Fruit fly (Drosophila melanogaster) whole organism, pupa: ENCODE measurements around the gene EMC5.

Experiments
- CG10348 ChIP-seq: fragments of 200-800 bp; sonication (Bioruptor generic); IDR thresholded peaks from 2 replicates; pipeline ENCODE4 v1.3.6; 2022; ENCODE audit warnings: missing biosample characterization, missing genetic modification characterization
- CG12605 ChIP-seq: fragments of 200-800 bp; sonication (Bioruptor generic); IDR thresholded peaks from 2 replicates; pipeline ENCODE4 v1.3.6; 2022; ENCODE audit warnings: missing biosample characterization, missing genetic modification characterization
- CG13204 ChIP-seq: fragments of 200-800 bp; sonication (Bioruptor generic); optimal IDR thresholded peaks from 2 replicates; lab custom pipeline; 2018; ENCODE audit warnings: missing biosample characterization, mild to moderate bottlenecking, missing genetic modification characterization, moderate library complexity
- CG14655 ChIP-seq: fragments of 200-800 bp; sonication (Bioruptor generic); optimal IDR thresholded peaks from 3 replicates; lab custom pipeline; 2017; ENCODE audit warnings: mild to moderate bottlenecking, missing biosample characterization, missing genetic modification reagents, missing genetic modification characterization
- CG15710 ChIP-seq: fragments of 200-800 bp; sonication (Bioruptor generic); optimal IDR thresholded peaks from 2 replicates; lab custom pipeline; 2018; ENCODE audit warnings: missing biosample characterization, mild to moderate bottlenecking, missing genetic modification characterization, moderate library complexity
- CG17806 ChIP-seq: fragments of 200-800 bp; sonication (Bioruptor generic); optimal IDR thresholded peaks from 2 replicates; lab custom pipeline; 2018; ENCODE audit warnings: missing biosample characterization, mild to moderate bottlenecking, missing genetic modification characterization, moderate library complexity
- CG32121 ChIP-seq: fragments of 200-800 bp; sonication (Bioruptor generic); IDR thresholded peaks from 2 replicates; pipeline ENCODE4 v1.3.6; 2022; ENCODE audit warnings: missing biosample characterization, missing genetic modification characterization
- CG34367 ChIP-seq: fragments of 200-800 bp; sonication (Bioruptor generic); optimal IDR thresholded peaks from 2 replicates; lab custom pipeline; 2018; ENCODE audit warnings: missing biosample characterization, mild to moderate bottlenecking, missing genetic modification characterization
- CG4496 ChIP-seq: fragments of 200-800 bp; sonication (Bioruptor generic); IDR thresholded peaks from 3 replicates; pipeline ENCODE4 v1.3.6; 2022; ENCODE audit warnings: missing biosample characterization, missing genetic modification characterization
- CG8159 ChIP-seq: fragments of 200-800 bp; sonication (Bioruptor generic); optimal IDR thresholded peaks from 3 replicates; lab custom pipeline; 2018; ENCODE audit warnings: missing biosample characterization, mild to moderate bottlenecking, missing genetic modification characterization, moderate library complexity
- CG8301 ChIP-seq: fragments of 200-800 bp; sonication (Bioruptor generic); optimal IDR thresholded peaks from 2 replicates; lab custom pipeline; 2018; ENCODE audit warnings: missing biosample characterization, mild to moderate bottlenecking, missing genetic modification characterization
- CG9948 ChIP-seq: fragments of 200-800 bp; sonication (Bioruptor generic); optimal IDR thresholded peaks from 2 replicates; lab custom pipeline; 2018; ENCODE audit warnings: missing biosample characterization, mild to moderate bottlenecking, missing genetic modification characterization, moderate library complexity
- D1 ChIP-seq: fragments of 200-800 bp; sonication (Bioruptor generic); optimal IDR thresholded peaks from 2 replicates; lab custom pipeline; 2018; ENCODE audit warnings: missing biosample characterization, mild to moderate bottlenecking, missing genetic modification characterization, moderate library complexity
- EcR ChIP-seq: fragments of 200-800 bp; sonication (Bioruptor generic); optimal IDR thresholded peaks from 3 replicates; lab custom pipeline; 2019; ENCODE audit warnings: missing biosample characterization, missing genetic modification characterization, mild to moderate bottlenecking, moderate library complexity, missing genetic modification reagents
- Ets98B ChIP-seq: fragments of 200-800 bp; sonication (Bioruptor generic); IDR thresholded peaks from 2 replicates; pipeline ENCODE4 v1.3.6; 2022; ENCODE audit warnings: missing biosample characterization, missing genetic modification characterization
- Pif1A ChIP-seq: fragments of 200-800 bp; sonication (Bioruptor generic); optimal IDR thresholded peaks from 3 replicates; lab custom pipeline; 2016; ENCODE audit warnings: missing biosample characterization, missing genetic modification characterization
- Pif1B ChIP-seq: fragments of 200-800 bp; sonication (Bioruptor generic); optimal IDR thresholded peaks from 3 replicates; lab custom pipeline; 2016; ENCODE audit warnings: missing biosample characterization, missing genetic modification characterization
- Snoo ChIP-seq: fragments of 200-800 bp; sonication (Bioruptor generic); optimal IDR thresholded peaks from 3 replicates; lab custom pipeline; 2017; ENCODE audit warnings: missing biosample characterization, mild to moderate bottlenecking, missing genetic modification characterization, inconsistent platforms
- fd96Ca ChIP-seq: fragments of 200-800 bp; sonication (Bioruptor generic); IDR thresholded peaks from 3 replicates; pipeline ENCODE4 v1.3.6; 2022; ENCODE audit warnings: missing biosample characterization, missing genetic modification characterization
- gl ChIP-seq: fragments of 200-800 bp; sonication (Bioruptor generic); optimal IDR thresholded peaks from 2 replicates; lab custom pipeline; 2018; ENCODE audit warnings: missing biosample characterization, mild to moderate bottlenecking, missing genetic modification characterization
- rn ChIP-seq: fragments of 200-800 bp; sonication (Bioruptor generic); IDR thresholded peaks from 2 replicates; pipeline ENCODE4 v1.3.6; 2022; ENCODE audit warnings: missing biosample characterization, missing genetic modification characterization

EMC5 gene

DNA sequence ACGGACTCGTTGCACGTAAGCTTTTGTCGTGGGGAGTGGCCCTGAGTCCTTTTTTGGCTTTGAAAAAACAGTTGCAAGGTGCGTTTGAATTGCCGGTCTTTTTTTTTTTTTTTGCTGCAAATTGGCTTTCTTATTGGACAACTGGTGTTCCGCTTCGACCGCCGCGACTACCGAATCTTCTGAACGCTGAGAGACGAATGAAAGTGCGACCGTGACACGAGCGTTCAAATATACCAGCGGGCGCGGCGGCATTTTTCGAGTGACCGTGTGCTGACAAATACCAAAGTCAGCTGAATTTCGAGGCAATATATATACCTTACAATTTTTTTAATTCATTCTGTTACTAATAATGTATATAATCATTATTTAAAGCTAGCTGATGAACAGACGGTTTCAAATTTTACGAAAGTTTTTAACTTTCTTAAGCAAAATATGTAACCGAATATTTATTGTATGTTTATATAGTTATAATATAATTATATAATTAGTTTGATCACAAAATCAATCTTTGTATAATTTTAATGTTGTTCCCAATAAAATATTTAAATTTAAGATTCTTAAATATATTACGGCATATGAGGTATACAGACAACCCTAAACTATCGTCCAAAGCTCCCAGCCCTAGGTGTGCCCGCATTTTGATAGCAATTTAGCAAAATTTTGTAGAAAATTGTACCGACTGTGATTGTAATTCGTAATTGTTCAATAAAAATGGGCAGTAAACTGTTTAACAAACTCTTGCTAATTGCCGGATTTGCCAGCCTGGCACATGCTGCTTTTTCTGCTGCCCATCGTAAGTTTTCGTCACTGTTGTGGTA lies at the start of gene EMC5, which contains the start of gene Swip-1:
EMC5 (plus strand) TSS at position 630 of the 818 bp plus-strand sequence.
Swip-1 (minus strand) TSS at position 203 of the 818 bp plus-strand sequence.
- TF ChIP-seq fd96Ca (GFP tag; lab: Robert Waterston, UW) (0 out of 3 replicates have a peak, but pooled peaks have one; percentile 36), CG15710 (tag; lab: Kevin White, UChicago) (peak; percentile 61), rn (GFP tag; lab: Robert Waterston, UW) (0 out of 2 replicates have a peak, but pooled peaks have one; percentile 9), CG4496 (GFP tag; lab: Robert Waterston, UW) (peak; percentile 39; the same call in 1 of the 3 replicates), Pif1A (GFP tag; lab: Kevin White, UChicago) (peak; percentile 23), Pif1B (GFP tag; lab: Kevin White, UChicago) (peak; percentile 2), CG34367 (tag; lab: Kevin White, UChicago) (peak; percentile 31), CG8159 (peak; percentile 68), CG32121 (GFP tag; lab: Robert Waterston, UW) (no peak; the same call in 1 of the 2 replicates), D1 (tag; lab: Kevin White, UChicago) (peak; percentile 16), gl (tag; lab: Kevin White, UChicago) (no peak), CG14655 (peak; percentile 50), CG9948 (tag; lab: Kevin White, UChicago) (peak; percentile 31), Ets98B (GFP tag; lab: Robert Waterston, UW) (peak; percentile 38; the same call in 1 of the 2 replicates), CG17806 (tag; lab: Kevin White, UChicago) (peak; percentile 32), EcR (no peak)

DNA sequence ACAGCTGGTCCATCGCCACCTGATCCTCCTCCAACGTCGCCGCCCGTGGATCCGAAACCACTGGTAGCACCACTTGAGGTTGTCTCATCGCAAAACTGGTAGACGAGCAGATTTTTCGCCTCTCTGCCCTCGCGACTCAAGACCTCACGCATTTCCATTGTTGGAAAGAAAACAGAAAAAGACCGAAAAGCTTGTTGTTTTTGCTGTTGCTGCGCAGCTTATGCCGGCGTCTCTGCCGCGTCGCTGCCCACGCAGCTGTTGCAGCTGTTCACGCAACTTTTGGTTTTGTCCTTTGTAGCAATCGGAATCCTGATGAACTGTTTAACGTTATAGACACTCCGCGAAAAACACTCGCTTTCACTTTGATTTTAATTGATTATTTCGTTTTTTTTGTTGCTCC lies 44.2 kb upstream of the EMC5 start:
- TF ChIP-seq CG15710 (tag; lab: Kevin White, UChicago) (no peak), gl (tag; lab: Kevin White, UChicago) (peak; percentile 29), CG32121 (GFP tag; lab: Robert Waterston, UW) (no peak), CG9948 (tag; lab: Kevin White, UChicago) (no peak), CG12605 (GFP tag; lab: Robert Waterston, UW) (no peak), EcR (peak; percentile 2), CG4496 (GFP tag; lab: Robert Waterston, UW) (no peak), CG8159 (no peak), CG13204 (GFP tag; lab: Kevin White, UChicago) (peak; percentile 56), Pif1B (GFP tag; lab: Kevin White, UChicago) (no peak), CG17806 (tag; lab: Kevin White, UChicago) (no peak), CG10348 (GFP tag; lab: Robert Waterston, UW) (no peak)

dm6 chr2L:18943797-18944174 lies 43.7 kb upstream of the EMC5 start, which contains the start of gene ssp3:
ssp3 (minus strand) TSS chr2L:18943960.
- TF ChIP-seq Pif1B (GFP tag; lab: Kevin White, UChicago) (no peak), CG12605 (GFP tag; lab: Robert Waterston, UW) (no peak), CG32121 (GFP tag; lab: Robert Waterston, UW) (no peak), Snoo (tag; lab: Kevin White, UChicago) (no peak), CG8301 (no peak), fd96Ca (GFP tag; lab: Robert Waterston, UW) (no peak), Pif1A (GFP tag; lab: Kevin White, UChicago) (no peak), CG9948 (tag; lab: Kevin White, UChicago) (no peak), CG8159 (no peak), CG15710 (tag; lab: Kevin White, UChicago) (no peak), Ets98B (GFP tag; lab: Robert Waterston, UW) (no peak)

DNA sequence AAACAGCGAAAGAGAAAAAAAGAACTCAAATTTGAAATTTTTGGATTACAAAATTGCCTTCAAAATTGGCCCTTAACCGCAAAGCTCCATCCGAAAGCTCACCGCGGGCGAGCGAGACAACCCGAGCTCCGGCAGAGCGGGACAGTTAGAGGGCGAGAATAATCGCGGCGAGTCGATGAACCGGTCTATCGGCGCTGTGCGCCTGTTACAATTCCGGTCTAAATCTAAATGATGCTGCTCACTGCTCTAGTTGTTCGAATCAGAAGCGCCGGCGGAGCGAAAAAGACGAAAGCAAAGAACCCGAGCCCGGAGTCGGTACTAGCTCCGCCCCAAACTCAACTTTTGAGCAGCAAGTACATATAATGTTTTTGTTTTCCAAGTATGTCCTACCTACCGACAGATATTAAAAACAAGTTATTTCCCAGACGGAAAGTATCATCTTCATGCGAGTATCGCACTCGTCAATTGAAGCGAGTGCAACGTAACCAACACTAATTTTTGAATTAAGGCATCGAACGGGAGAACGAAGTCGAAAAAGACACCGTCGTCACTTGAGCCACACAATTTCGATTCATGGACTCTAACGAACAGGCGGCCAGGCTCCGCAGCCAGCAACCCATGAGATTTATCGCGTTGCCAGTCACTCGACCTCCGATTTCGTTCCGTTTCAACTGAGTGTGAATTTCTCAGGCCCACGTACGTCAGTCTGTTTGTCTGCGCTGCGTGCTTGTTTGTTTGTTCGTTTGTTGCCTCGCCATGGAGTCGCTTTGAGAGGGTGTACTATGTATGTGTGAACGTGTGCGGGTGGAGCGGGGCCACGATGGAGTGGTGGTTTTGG lies 43.1 kb upstream of the EMC5 start:
- TF ChIP-seq EcR (peak; percentile 95), CG8159 (no peak), fd96Ca (GFP tag; lab: Robert Waterston, UW) (no peak), Snoo (tag; lab: Kevin White, UChicago) (no peak), gl (tag; lab: Kevin White, UChicago) (no peak), Ets98B (GFP tag; lab: Robert Waterston, UW) (no peak), CG14655 (no peak), Pif1B (GFP tag; lab: Kevin White, UChicago) (no peak), CG13204 (GFP tag; lab: Kevin White, UChicago) (peak; percentile 55), CG32121 (GFP tag; lab: Robert Waterston, UW) (no peak), CG8301 (no peak)

- TF ChIP-seq CG17806 (tag; lab: Kevin White, UChicago) (peak; percentile 38), CG14655 (peak; percentile 67), CG15710 (tag; lab: Kevin White, UChicago) (peak; percentile 48), CG34367 (tag; lab: Kevin White, UChicago) (peak; percentile 1), EcR (peak; percentile 89), CG8159 (peak; percentile 65), Snoo (tag; lab: Kevin White, UChicago) (no peak), gl (tag; lab: Kevin White, UChicago) (no peak), D1 (tag; lab: Kevin White, UChicago) (no peak), CG8301 (peak; percentile 40), CG4496 (GFP tag; lab: Robert Waterston, UW) (peak; percentile 39; the same call in 2 of the 3 replicates), CG13204 (GFP tag; lab: Kevin White, UChicago) (no peak), CG9948 (tag; lab: Kevin White, UChicago) (peak; percentile 59)
Observed at dm6 chr2L:18945765-18946552, 41.5 kb upstream of the EMC5 start, which contains the start of gene CG46304. CG46304 (plus strand) TSS chr2L:18946305.
